Worm (Caenorhabditis elegans): Measurements from ENCODE around the gene F56A8.4.
"Not testable (repeated sequence)": the region's sequence is repeated elsewhere in the genome, so short reads cannot be mapped to it uniquely, and the experiment has no call there.

DNA sequence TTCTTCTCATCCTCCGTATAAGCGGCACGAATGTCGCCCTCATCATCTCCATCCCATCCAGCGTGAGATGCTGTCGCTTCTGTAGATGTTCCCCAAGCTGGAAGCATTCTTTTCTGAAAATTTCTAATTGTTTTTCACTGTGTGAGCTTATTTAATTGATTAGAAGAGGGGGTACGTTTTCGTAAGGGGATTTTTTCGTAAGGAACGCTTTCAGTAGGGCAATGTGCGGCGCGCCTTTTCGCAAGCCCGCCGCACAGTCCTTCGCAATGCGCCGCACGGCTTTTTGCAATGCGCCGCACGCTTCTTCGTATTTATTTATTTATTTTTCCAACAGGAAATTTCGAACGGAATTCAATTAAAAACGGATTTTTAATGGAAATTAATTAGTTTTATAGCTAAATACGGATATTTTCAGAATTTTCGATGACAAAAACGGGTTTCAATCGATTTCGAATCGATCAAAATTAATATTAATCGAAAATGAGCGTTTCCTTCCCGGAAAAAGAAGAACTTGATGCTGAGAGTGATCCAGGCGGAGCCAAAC, 30.0 kb downstream of the F56A8.4 start, which contains the start of gene set-25:
- not testable (repeated sequence) for TF ChIP-seq nhr-76 (tag; optimal IDR thresholded peaks at IDR 0.05); nhr-12 (tag; optimal IDR thresholded peaks at IDR 0.05); skn-1 (tag; optimal IDR thresholded peaks at IDR 0.05); ces-1 (GFP tag; optimal IDR thresholded peaks at IDR 0.05); fkh-10 (GFP tag; optimal IDR thresholded peaks at IDR 0.05); snpc-4 (tag; optimal IDR thresholded peaks at IDR 0.05); isw-1 (GFP tag; IDR thresholded peaks at IDR 0.05); ama-1 (optimal IDR thresholded peaks at IDR 0.05); nhr-77 (tag; optimal IDR thresholded peaks at IDR 0.05); alr-1 (tag; optimal IDR thresholded peaks at IDR 0.05; ENCODE audit: borderline replicate concordance); ztf-11 (tag; optimal IDR thresholded peaks at IDR 0.05)
- peak in 1 of 2 experiments; percentile 23 for TF ChIP-seq lsy-2 (tag; optimal IDR thresholded peaks at IDR 0.05)
